Fruit fly (Drosophila melanogaster): ENCODE data around the gene CG13053.

CG13053 gene

DNA sequence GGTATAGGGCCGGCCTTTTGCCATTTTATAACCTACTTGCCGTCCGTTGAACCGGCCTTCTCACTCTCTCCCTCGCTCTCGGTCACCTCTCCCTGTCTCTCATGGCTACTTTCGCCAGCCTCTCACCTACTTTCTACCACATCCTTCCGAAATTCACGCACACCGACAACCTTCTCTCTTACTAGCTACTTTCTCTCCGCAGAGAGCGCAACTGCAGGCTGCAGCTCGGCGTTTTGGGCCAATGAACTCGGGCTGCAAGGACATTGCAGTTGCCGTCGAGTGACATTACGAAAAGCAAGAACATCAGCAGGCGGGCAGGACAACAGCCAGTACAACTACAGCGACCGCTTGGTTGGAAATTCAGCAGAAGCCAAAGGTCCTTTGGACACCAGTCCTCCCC lies 18.2 kb downstream of the CG13053 start:
- no peak for TF ChIP-seq CG17801 (GFP tag; optimal IDR thresholded peaks at IDR 0.05; ENCODE audit: partially characterized antibody)

- no peak for TF ChIP-seq CG17801 (GFP tag; optimal IDR thresholded peaks at IDR 0.05; ENCODE audit: partially characterized antibody)
These were observed 25.6 kb downstream of the CG13053 start for dm6 chr3L:16233850-16234494.

dm6 chr3L:16232924-16233323 lies 26.6 kb downstream of the CG13053 start, which contains the start of gene Hsc20:
TSS of gene Hsc20 (plus strand) at chr3L:16233127.
- TF ChIP-seq CG17801 (GFP tag; optimal IDR thresholded peaks at IDR 0.05; ENCODE audit: partially characterized antibody), result peak; percentile 11

dm6 chr3L:16231857-16232256 lies 27.7 kb downstream of the CG13053 start, which contains the start of the genes PDCD-5 and MED10:
TSS of gene PDCD-5 (minus strand) at chr3L:16232038.
TSS of gene MED10 (plus strand) at chr3L:16232084.
- TF ChIP-seq CG17801 (GFP tag; optimal IDR thresholded peaks at IDR 0.05; ENCODE audit: partially characterized antibody), result peak; percentile 60

DNA sequence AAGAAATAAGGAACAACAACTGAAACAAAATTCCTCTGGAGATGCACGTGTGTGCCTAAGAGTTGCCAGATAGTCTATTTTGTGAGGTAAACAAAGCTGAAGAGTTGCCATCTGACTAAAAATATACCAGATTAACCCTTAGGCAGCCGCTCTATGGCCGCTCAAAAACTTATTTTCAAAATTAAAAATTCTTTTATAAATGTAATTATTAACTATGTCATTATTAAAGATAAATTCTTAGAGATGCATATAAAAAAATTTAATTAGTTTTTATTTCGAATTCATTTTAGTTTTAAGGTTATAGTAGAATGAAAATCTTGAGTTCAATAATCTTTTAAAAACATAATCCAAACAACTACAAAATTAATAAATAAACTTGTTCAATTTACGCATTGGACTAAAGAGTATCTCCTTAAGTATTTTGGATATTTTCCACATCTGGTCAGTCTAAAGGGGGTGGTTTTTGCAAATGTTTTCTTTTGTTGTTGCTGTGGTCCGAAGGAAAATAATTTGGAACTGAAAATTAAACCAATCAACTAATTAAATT lies 30.8 kb downstream of the CG13053 start, which contains the start of gene Tmx3:
Gene Tmx3 (plus strand): TSS at position 442 of the 547 bp plus-strand sequence.
- peak; percentile 71 for TF ChIP-seq CG17801 (GFP tag; optimal IDR thresholded peaks at IDR 0.05; ENCODE audit: partially characterized antibody)

- no peak for TF ChIP-seq CG17801 (GFP tag; optimal IDR thresholded peaks at IDR 0.05; ENCODE audit: partially characterized antibody)
These were observed 34.3 kb downstream of the CG13053 start for dm6 chr3L:16225175-16225574.

DNA sequence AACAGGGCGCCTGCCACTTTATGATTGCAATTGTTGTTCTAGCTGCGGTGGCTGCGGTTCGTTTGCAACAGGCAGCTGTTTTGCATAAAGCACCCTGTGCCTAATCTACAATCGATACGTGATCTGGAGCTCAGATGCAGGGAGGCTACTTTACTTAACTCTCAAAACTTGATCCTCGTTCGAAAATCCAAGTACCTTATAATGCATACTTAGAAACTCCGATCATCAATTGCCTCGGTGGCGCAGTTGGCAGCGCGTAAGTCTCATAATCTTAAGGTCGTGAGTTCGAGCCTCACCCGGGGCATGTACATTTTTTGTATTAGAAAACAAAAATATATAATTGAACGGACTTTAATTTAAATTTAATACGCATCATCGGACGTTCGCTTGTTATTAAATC lies 37.7 kb downstream of the CG13053 start:
- no peak for TF ChIP-seq CG17801 (GFP tag; optimal IDR thresholded peaks at IDR 0.05; ENCODE audit: partially characterized antibody)

dm6 chr3L:16221278-16221677 lies 38.2 kb downstream of the CG13053 start:
- TF ChIP-seq CG17801 (GFP tag; optimal IDR thresholded peaks at IDR 0.05; ENCODE audit: partially characterized antibody), result no peak

dm6 chr3L:16217935-16218334 lies 41.6 kb downstream of the CG13053 start:
- TF ChIP-seq CG17801 (GFP tag; optimal IDR thresholded peaks at IDR 0.05; ENCODE audit: partially characterized antibody), result no peak

DNA sequence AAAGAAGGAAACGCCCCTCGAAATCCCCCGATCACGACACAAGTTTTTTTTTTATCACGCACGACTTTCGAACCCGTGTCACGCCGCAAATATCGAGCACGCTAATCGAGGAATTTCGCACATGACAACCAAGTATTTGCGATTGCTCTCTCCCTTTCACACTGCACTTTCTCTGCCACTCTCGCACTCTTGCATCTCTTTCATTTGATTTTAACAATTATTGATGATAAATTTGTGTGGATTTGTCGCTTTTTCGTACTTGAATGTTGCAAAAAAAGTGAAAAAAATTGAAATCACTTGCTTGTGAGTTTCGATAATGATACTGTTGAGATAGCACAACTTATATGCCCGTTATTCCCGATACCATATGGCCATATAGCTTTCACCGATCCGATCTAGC lies 42.3 kb downstream of the CG13053 start, which contains the start of gene CG13073:
Gene CG13073 (minus strand): TSS at position 101 of the 400 bp plus-strand sequence.
- TF ChIP-seq CG17801 (GFP tag; optimal IDR thresholded peaks at IDR 0.05; ENCODE audit: partially characterized antibody), result no peak

DNA sequence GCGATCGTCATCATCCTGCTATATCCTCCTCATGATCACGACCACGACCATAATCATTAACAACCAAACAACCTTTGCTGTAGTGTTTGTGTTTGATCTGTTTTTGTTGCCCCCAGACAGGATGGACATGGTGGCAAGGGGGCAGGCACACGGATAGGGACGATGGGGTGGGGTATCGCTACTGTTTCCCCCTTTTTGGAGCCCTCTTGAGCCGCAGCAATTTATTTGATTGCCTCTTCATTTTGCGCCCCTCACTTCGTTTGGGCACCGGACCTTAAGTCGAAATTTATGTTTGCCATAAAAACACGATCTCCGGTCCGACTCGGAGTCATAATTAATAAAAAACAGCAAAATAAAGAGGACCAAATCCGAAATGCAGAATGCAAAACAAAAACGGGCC lies 43.7 kb downstream of the CG13053 start:
- no peak for TF ChIP-seq CG17801 (GFP tag; optimal IDR thresholded peaks at IDR 0.05; ENCODE audit: partially characterized antibody)

dm6 chr3L:16215411-16215810 lies 44.1 kb downstream of the CG13053 start:
- TF ChIP-seq CG17801 (GFP tag; optimal IDR thresholded peaks at IDR 0.05; ENCODE audit: partially characterized antibody), result no peak

DNA sequence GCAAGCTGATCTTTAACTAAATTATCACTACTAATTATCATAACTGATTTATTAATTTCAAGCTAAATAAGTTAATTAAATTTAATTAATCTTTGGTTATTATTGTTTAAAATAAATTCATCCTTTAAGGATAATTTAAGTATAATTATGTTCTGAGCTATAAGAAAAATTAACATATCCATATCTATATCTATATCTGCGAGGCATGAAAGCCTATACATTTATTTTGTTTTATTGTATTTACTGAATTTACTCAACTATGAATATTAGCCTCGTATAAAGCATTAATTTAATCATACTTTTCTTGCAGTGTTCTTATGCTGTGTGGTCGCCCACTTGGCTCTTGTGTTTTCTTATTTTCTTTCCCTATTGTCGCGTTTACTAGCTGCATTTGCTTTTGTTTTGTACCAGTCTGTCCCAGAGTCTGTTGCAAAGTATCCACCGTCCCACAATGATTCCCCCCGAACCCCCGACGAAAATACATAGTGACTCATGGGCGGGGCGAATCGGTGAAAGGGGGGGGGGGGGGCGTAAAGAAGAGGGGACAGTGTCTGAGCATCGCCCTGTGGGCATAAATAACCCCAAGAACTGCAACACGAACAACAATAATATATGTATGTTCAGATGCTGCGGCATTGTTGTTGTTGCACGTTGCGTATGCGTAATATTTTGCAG lies 44.9 kb downstream of the CG13053 start:
- no peak for TF ChIP-seq CG17801 (GFP tag; optimal IDR thresholded peaks at IDR 0.05; ENCODE audit: partially characterized antibody)

dm6 chr3L:16213201-16213600 lies 46.3 kb downstream of the CG13053 start:
- no peak for TF ChIP-seq CG17801 (GFP tag; optimal IDR thresholded peaks at IDR 0.05; ENCODE audit: partially characterized antibody)

- TF ChIP-seq CG17801 (GFP tag; optimal IDR thresholded peaks at IDR 0.05; ENCODE audit: partially characterized antibody), result no peak
These were observed 47.6 kb downstream of the CG13053 start for dm6 chr3L:16211936-16212287.

Measured in ovary, adult (tissue).